Worm (Caenorhabditis elegans): ENCODE measurements around the gene sdf-9.

The sdf-9 gene

ce11 chrV:20813646-20814045, 15.6 kb downstream of the sdf-9 start:
- TF ChIP-seq ets-7 (tag; optimal IDR thresholded peaks at IDR 0.05) (no peak), hmg-4 (GFP tag; optimal IDR thresholded peaks at IDR 0.05) (no peak), pes-1 (GFP tag; IDR thresholded peaks at IDR 0.05) (no peak), hmbx-1 (tag; optimal IDR thresholded peaks at IDR 0.05) (no peak), hnd-1 (tag; optimal IDR thresholded peaks at IDR 0.05) (no peak), tbx-11 (GFP tag; IDR thresholded peaks at IDR 0.05) (no peak), tra-4 (tag; optimal IDR thresholded peaks at IDR 0.05) (no peak), scrt-1 (GFP tag; IDR thresholded peaks at IDR 0.05) (no peak), B0310.2 (tag; optimal IDR thresholded peaks at IDR 0.05) (no peak), tbx-37 (GFP tag; conservative IDR thresholded peaks at IDR 0.05) (no peak), ceh-36 (tag; optimal IDR thresholded peaks at IDR 0.05) (no peak), ceh-13 (GFP tag; optimal IDR thresholded peaks at IDR 0.05) (no peak), sea-1 (GFP tag; conservative IDR thresholded peaks at IDR 0.05) (no peak)

- TF ChIP-seq flt-1 (GFP tag; IDR thresholded peaks at IDR 0.05) (no peak), ceh-13 (GFP tag; optimal IDR thresholded peaks at IDR 0.05) (no peak), sea-1 (GFP tag; conservative IDR thresholded peaks at IDR 0.05) (no peak)
These were observed 16.4 kb downstream of the sdf-9 start, which contains the start of gene Y44A6D.7 for ce11 chrV:20814424-20814823. TSS of gene Y44A6D.7 (plus strand) at chrV:20814724.

ce11 chrV:20815842-20816241, 17.8 kb downstream of the sdf-9 start, which contains the start of gene sshk-1:
TSS of gene sshk-1 (plus strand) at chrV:20816142.
- no peak for TF ChIP-seq hnd-1 (tag; optimal IDR thresholded peaks at IDR 0.05)
- TF ChIP-seq F13C5.2 (tag; optimal IDR thresholded peaks at IDR 0.05), result no peak
- no peak for TF ChIP-seq pes-1 (GFP tag; IDR thresholded peaks at IDR 0.05)

- TF ChIP-seq ama-1 (optimal IDR thresholded peaks at IDR 0.05) (no peak), sea-1 (GFP tag; conservative IDR thresholded peaks at IDR 0.05) (no peak), hmg-4 (GFP tag; optimal IDR thresholded peaks at IDR 0.05) (no peak), hmbx-1 (tag; optimal IDR thresholded peaks at IDR 0.05) (no peak), tra-4 (tag; optimal IDR thresholded peaks at IDR 0.05) (no peak), aly-1 (tag; optimal IDR thresholded peaks at IDR 0.05) (no peak), pes-1 (GFP tag; IDR thresholded peaks at IDR 0.05) (no peak), tbx-11 (GFP tag; IDR thresholded peaks at IDR 0.05) (no peak), scrt-1 (GFP tag; IDR thresholded peaks at IDR 0.05) (no peak), B0310.2 (tag; optimal IDR thresholded peaks at IDR 0.05) (no peak), F13C5.2 (tag; optimal IDR thresholded peaks at IDR 0.05) (no peak), tbx-37 (GFP tag; conservative IDR thresholded peaks at IDR 0.05) (no peak), ets-7 (tag; optimal IDR thresholded peaks at IDR 0.05) (no peak), hnd-1 (tag; optimal IDR thresholded peaks at IDR 0.05) (no peak), ceh-13 (GFP tag; optimal IDR thresholded peaks at IDR 0.05) (no peak), ceh-36 (tag; optimal IDR thresholded peaks at IDR 0.05) (no peak), flt-1 (GFP tag; IDR thresholded peaks at IDR 0.05) (no peak)
These were observed 22.0 kb downstream of the sdf-9 start, which contains the start of gene T03D8.6 for ce11 chrV:20820033-20820432. TSS of gene T03D8.6 (minus strand) at chrV:20820330.

- TF ChIP-seq pes-1 (GFP tag; IDR thresholded peaks at IDR 0.05) (no peak), B0310.2 (tag; optimal IDR thresholded peaks at IDR 0.05) (no peak), aly-1 (tag; optimal IDR thresholded peaks at IDR 0.05) (no peak), hmbx-1 (tag; optimal IDR thresholded peaks at IDR 0.05) (no peak), tbx-37 (GFP tag; conservative IDR thresholded peaks at IDR 0.05) (no peak), ama-1 (optimal IDR thresholded peaks at IDR 0.05) (no peak), tra-4 (tag; optimal IDR thresholded peaks at IDR 0.05) (no peak), sea-1 (GFP tag; conservative IDR thresholded peaks at IDR 0.05) (no peak), tbx-11 (GFP tag; IDR thresholded peaks at IDR 0.05) (no peak), ets-7 (tag; optimal IDR thresholded peaks at IDR 0.05) (no peak), F13C5.2 (tag; optimal IDR thresholded peaks at IDR 0.05) (no peak), ceh-36 (tag; optimal IDR thresholded peaks at IDR 0.05) (no peak)
These were observed 27.1 kb downstream of the sdf-9 start, which contains the start of the genes gcy-22 and grl-14 for ce11 chrV:20824962-20825609. TSS of gene gcy-22 (minus strand) at chrV:20825062. TSS of gene grl-14 (plus strand) at chrV:20825559.

ce11 chrV:20826618-20827017, 28.6 kb downstream of the sdf-9 start:
- TF ChIP-seq tra-4 (tag; optimal IDR thresholded peaks at IDR 0.05), result no peak
- TF ChIP-seq tbx-11 (GFP tag; IDR thresholded peaks at IDR 0.05), result no peak
- no peak for TF ChIP-seq ama-1 (optimal IDR thresholded peaks at IDR 0.05)
- TF ChIP-seq sea-1 (GFP tag; conservative IDR thresholded peaks at IDR 0.05), result no peak
- no peak for TF ChIP-seq scrt-1 (GFP tag; IDR thresholded peaks at IDR 0.05)

- TF ChIP-seq aly-1 (tag; optimal IDR thresholded peaks at IDR 0.05), result no peak
- TF ChIP-seq ceh-36 (tag; optimal IDR thresholded peaks at IDR 0.05), result no peak
These were observed 30.8 kb downstream of the sdf-9 start, which contains the start of gene sbt-1 for ce11 chrV:20828820-20829219. TSS of gene sbt-1 (minus strand) at chrV:20828881.

- TF ChIP-seq tra-4 (tag; optimal IDR thresholded peaks at IDR 0.05) (no peak), flt-1 (GFP tag; IDR thresholded peaks at IDR 0.05) (no peak), tbx-37 (GFP tag; conservative IDR thresholded peaks at IDR 0.05) (no peak), ceh-13 (GFP tag; optimal IDR thresholded peaks at IDR 0.05) (no peak), hnd-1 (tag; optimal IDR thresholded peaks at IDR 0.05) (no peak), hmbx-1 (tag; optimal IDR thresholded peaks at IDR 0.05) (no peak), ets-7 (tag; optimal IDR thresholded peaks at IDR 0.05) (no peak), tbx-11 (GFP tag; IDR thresholded peaks at IDR 0.05) (no peak), B0310.2 (tag; optimal IDR thresholded peaks at IDR 0.05) (no peak), hmg-4 (GFP tag; optimal IDR thresholded peaks at IDR 0.05) (no peak), ama-1 (optimal IDR thresholded peaks at IDR 0.05) (no peak)
These were observed 31.5 kb downstream of the sdf-9 start, which contains the start of gene num-1 for ce11 chrV:20829511-20829910. TSS of gene num-1 (plus strand) at chrV:20829811.

Measured in whole organism, early embryonic.